Fruit fly (Drosophila melanogaster) whole organism, embryonic: ENCODE measurements around the gene Agpat1.

Experiments
- Asciz ChIP-seq: fragments of 200-800 bp; sonication (Bioruptor generic); optimal IDR thresholded peaks from 2 replicates; lab custom pipeline; 2017; ENCODE audit warnings: missing biosample characterization, mild to moderate bottlenecking, missing genetic modification characterization, missing genetic modification reagents
- CG10147 ChIP-seq: fragments of 200-800 bp; sonication (Bioruptor generic); optimal IDR thresholded peaks from 2 replicates; lab custom pipeline; 2019; ENCODE audit warnings: missing biosample characterization, mild to moderate bottlenecking, missing genetic modification characterization, moderate library complexity
- CG12071 ChIP-seq: fragments of 200-800 bp; sonication (Bioruptor generic); optimal IDR thresholded peaks from 3 replicates; lab custom pipeline; 2018; ENCODE audit warnings: missing biosample characterization, mild to moderate bottlenecking, missing genetic modification characterization
- CG12391 ChIP-seq: fragments of 200-800 bp; sonication (Bioruptor generic); optimal IDR thresholded peaks from 3 replicates; lab custom pipeline; 2018; ENCODE audit warnings: missing biosample characterization, mild to moderate bottlenecking, missing genetic modification characterization, moderate library complexity
- CG13123 ChIP-seq: fragments of 200-800 bp; sonication (Bioruptor generic); optimal IDR thresholded peaks from 2 replicates; lab custom pipeline; 2016; ENCODE audit warnings: missing biosample characterization, missing genetic modification characterization
- CG13296 ChIP-seq: fragments of 200-800 bp; sonication (Bioruptor generic); optimal IDR thresholded peaks from 3 replicates; lab custom pipeline; 2018; ENCODE audit warnings: missing biosample characterization, mild to moderate bottlenecking, missing genetic modification characterization
- CG13775 ChIP-seq: fragments of 200-800 bp; sonication (Bioruptor generic); optimal IDR thresholded peaks from 3 replicates; lab custom pipeline; 2017; ENCODE audit warnings: missing biosample characterization, mild to moderate bottlenecking, missing genetic modification characterization
- CG15073 ChIP-seq: fragments of 200-800 bp; sonication (Bioruptor generic); optimal IDR thresholded peaks from 2 replicates; lab custom pipeline; 2016; ENCODE audit warnings: missing biosample characterization, missing genetic modification characterization
- CG18619 ChIP-seq: fragments of 200-800 bp; sonication (Bioruptor generic); optimal IDR thresholded peaks from 3 replicates; lab custom pipeline; 2017; ENCODE audit warnings: missing biosample characterization, mild to moderate bottlenecking, missing genetic modification characterization
- CG18764 ChIP-seq: fragments of 200-800 bp; sonication (Bioruptor generic); optimal IDR thresholded peaks from 3 replicates; lab custom pipeline; 2016; ENCODE audit warnings: missing biosample characterization, missing genetic modification characterization
- CG2199 ChIP-seq: fragments of 200-800 bp; sonication (Bioruptor generic); IDR thresholded peaks from 3 replicates; pipeline ENCODE4 v1.3.6; 2022; ENCODE audit warnings: missing biosample characterization, missing genetic modification characterization
- CG32532 ChIP-seq: fragments of 200-800 bp; sonication (Bioruptor generic); IDR thresholded peaks from 2 replicates; pipeline ENCODE4 v1.3.6; 2022; ENCODE audit warnings: missing biosample characterization, missing genetic modification characterization
- CG3838 ChIP-seq: fragments of 200-800 bp; sonication (Bioruptor generic); optimal IDR thresholded peaks from 3 replicates; lab custom pipeline; 2016; ENCODE audit warnings: missing biosample characterization, missing genetic modification characterization
- CG3995 ChIP-seq: fragments of 200-800 bp; sonication (Bioruptor generic); optimal IDR thresholded peaks from 3 replicates; lab custom pipeline; 2016; ENCODE audit warnings: missing biosample characterization, missing genetic modification characterization
- CG7556 ChIP-seq: fragments of 200-800 bp; sonication (Bioruptor generic); optimal IDR thresholded peaks from 2 replicates; lab custom pipeline; 2017; ENCODE audit warnings: missing biosample characterization, mild to moderate bottlenecking, missing genetic modification characterization
- CG7963 ChIP-seq: fragments of 200-800 bp; sonication (Bioruptor generic); IDR thresholded peaks from 3 replicates; pipeline ENCODE4 v1.3.6; 2022; ENCODE audit warnings: missing biosample characterization, missing genetic modification characterization; ENCODE audit not compliant: partially characterized antibody
- CkIIα-i1 ChIP-seq: fragments of 200-800 bp; sonication (Bioruptor generic); IDR thresholded peaks from 2 replicates; pipeline ENCODE4 v1.3.6; 2022; ENCODE audit warnings: missing biosample characterization, missing genetic modification characterization
- CoRest ChIP-seq: fragments of 200-800 bp; sonication (Bioruptor generic); optimal IDR thresholded peaks from 3 replicates; lab custom pipeline; 2018; ENCODE audit warnings: missing biosample characterization, mild to moderate bottlenecking, missing genetic modification characterization, moderate library complexity
- Dbx ChIP-seq: fragments of 200-800 bp; sonication (Bioruptor generic); IDR thresholded peaks from 3 replicates; pipeline ENCODE4 v1.3.6; 2022; ENCODE audit warnings: missing biosample characterization, missing genetic modification characterization
- Drgx ChIP-seq: fragments of 200-800 bp; sonication (Bioruptor generic); IDR thresholded peaks from 2 replicates; pipeline ENCODE4 v1.3.6; 2022; ENCODE audit warnings: missing biosample characterization, missing genetic modification characterization
- Elba2 ChIP-seq: fragments of 200-800 bp; sonication (Bioruptor generic); optimal IDR thresholded peaks from 3 replicates; lab custom pipeline; 2016; ENCODE audit warnings: missing biosample characterization, missing genetic modification characterization
- Hmx ChIP-seq: fragments of 200-800 bp; sonication (Bioruptor generic); optimal IDR thresholded peaks from 2 replicates; lab custom pipeline; 2016; ENCODE audit warnings: missing biosample characterization, missing genetic modification characterization
- Lim3 ChIP-seq: fragments of 200-800 bp; sonication (Bioruptor generic); IDR thresholded peaks from 2 replicates; pipeline ENCODE4 v1.3.6; 2022; ENCODE audit warnings: missing biosample characterization, missing genetic modification characterization
- Neu2 ChIP-seq: fragments of 200-800 bp; sonication (Bioruptor generic); optimal IDR thresholded peaks from 3 replicates; lab custom pipeline; 2016; ENCODE audit warnings: missing biosample characterization, missing genetic modification characterization, borderline replicate concordance
- Nf-YB ChIP-seq: fragments of 200-800 bp; sonication (Bioruptor generic); optimal IDR thresholded peaks from 3 replicates; lab custom pipeline; 2019; ENCODE audit warnings: missing biosample characterization, mild to moderate bottlenecking, missing genetic modification characterization, moderate library complexity
- Optix ChIP-seq: fragments of 200-800 bp; sonication (Bioruptor generic); IDR thresholded peaks from 3 replicates; pipeline ENCODE4 v1.3.6; 2022; ENCODE audit warnings: missing biosample characterization, missing genetic modification characterization
- PHDP ChIP-seq: fragments of 200-800 bp; sonication (Bioruptor generic); optimal IDR thresholded peaks from 3 replicates; lab custom pipeline; 2018; ENCODE audit warnings: missing biosample characterization, mild to moderate bottlenecking, missing genetic modification characterization, moderate library complexity
- Rx ChIP-seq: fragments of 200-800 bp; sonication (Bioruptor generic); IDR thresholded peaks from 2 replicates; pipeline ENCODE4 v1.3.6; 2022; ENCODE audit warnings: missing biosample characterization, missing genetic modification characterization
- Ssrp ChIP-seq: fragments of 200-800 bp; sonication (Bioruptor generic); optimal IDR thresholded peaks from 2 replicates; lab custom pipeline; 2018; ENCODE audit warnings: missing biosample characterization, mild to moderate bottlenecking, missing genetic modification characterization, moderate library complexity
- Tbp ChIP-seq: fragments of >200 bp; optimal IDR thresholded peaks from 2 replicates; lab custom pipeline; 2018; ENCODE audit warnings: missing biosample characterization, missing genetic modification characterization
- Xbp1 ChIP-seq: fragments of 200-800 bp; sonication (Bioruptor generic); optimal IDR thresholded peaks from 3 replicates; lab custom pipeline; 2016; ENCODE audit warnings: missing biosample characterization, mild to moderate bottlenecking, missing genetic modification characterization
- ash1 ChIP-seq: fragments of 200-800 bp; sonication (Bioruptor generic); optimal IDR thresholded peaks from 2 replicates; lab custom pipeline; 2018; ENCODE audit warnings: missing biosample characterization, mild to moderate bottlenecking, missing genetic modification characterization
- chif ChIP-seq, 2 experiments: fragments of 200-800 bp; sonication (Bioruptor generic); optimal IDR thresholded peaks; 3 replicates each; lab custom pipeline; 2016; ENCODE audit warnings: missing biosample characterization in 2 of 2, missing genetic modification characterization in 2 of 2
- chinmo ChIP-seq: fragments of 200-800 bp; sonication (Bioruptor generic); IDR thresholded peaks from 4 replicates; pipeline ENCODE4 v1.3.6; 2022; ENCODE audit warnings: missing biosample characterization, missing genetic modification characterization; ENCODE audit not compliant: partially characterized antibody
- crol ChIP-seq: fragments of 200-800 bp; sonication (Bioruptor generic); IDR thresholded peaks from 2 replicates; pipeline ENCODE4 v1.3.6; 2022; ENCODE audit warnings: missing biosample characterization, missing genetic modification characterization
- dpn ChIP-seq, 2 experiments: fragments of 200-800 bp; sonication (Bioruptor generic); optimal IDR thresholded peaks; 3 replicates each; lab custom pipeline; 2016; ENCODE audit warnings: missing biosample characterization in 2 of 2, missing genetic modification characterization in 2 of 2
- dysf ChIP-seq: fragments of 200-800 bp; sonication (Bioruptor generic); IDR thresholded peaks from 3 replicates; pipeline ENCODE4 v1.3.6; 2022; ENCODE audit warnings: missing biosample characterization, missing genetic modification characterization
- ind ChIP-seq: fragments of 200-800 bp; sonication (Bioruptor generic); optimal IDR thresholded peaks from 3 replicates; lab custom pipeline; 2016; ENCODE audit warnings: missing biosample characterization, missing genetic modification characterization
- maf-S ChIP-seq: fragments of 200-800 bp; sonication (Bioruptor generic); optimal IDR thresholded peaks from 2 replicates; lab custom pipeline; 2016; ENCODE audit warnings: missing biosample characterization, missing genetic modification characterization
- p53 ChIP-seq: fragments of 200-800 bp; sonication (Bioruptor generic); optimal IDR thresholded peaks from 2 replicates; lab custom pipeline; 2016; ENCODE audit warnings: missing biosample characterization, missing genetic modification characterization
- phol ChIP-seq: fragments of 200-800 bp; sonication (Bioruptor generic); optimal IDR thresholded peaks from 3 replicates; lab custom pipeline; 2018; ENCODE audit warnings: missing biosample characterization, mild to moderate bottlenecking, missing genetic modification characterization, moderate library complexity
- pzg ChIP-seq: fragments of 200-800 bp; sonication (Bioruptor generic); optimal IDR thresholded peaks from 3 replicates; lab custom pipeline; 2018; ENCODE audit warnings: missing biosample characterization, mild to moderate bottlenecking, missing genetic modification characterization, moderate library complexity
- ranshi ChIP-seq: fragments of 200-800 bp; sonication (Bioruptor generic); IDR thresholded peaks from 2 replicates; pipeline ENCODE4 v1.3.6; 2022; ENCODE audit warnings: missing biosample characterization, missing genetic modification characterization
- repo ChIP-seq: fragments of 200-800 bp; sonication (Bioruptor generic); optimal IDR thresholded peaks from 2 replicates; lab custom pipeline; 2016; ENCODE audit warnings: missing biosample characterization, missing genetic modification characterization
- row ChIP-seq: fragments of 200-800 bp; sonication (Bioruptor generic); IDR thresholded peaks from 3 replicates; pipeline ENCODE4 v1.3.6; 2022; ENCODE audit warnings: missing biosample characterization, missing genetic modification characterization
- sima ChIP-seq: fragments of 200-800 bp; sonication (Bioruptor generic); optimal IDR thresholded peaks from 2 replicates; lab custom pipeline; 2016; ENCODE audit warnings: missing biosample characterization, missing genetic modification characterization
- ssp ChIP-seq: fragments of 200-800 bp; sonication (Bioruptor generic); IDR thresholded peaks from 2 replicates; pipeline ENCODE4 v1.3.6; 2022; ENCODE audit warnings: missing biosample characterization, missing genetic modification characterization
- ttk ChIP-seq: fragments of 200-800 bp; sonication (Bioruptor generic); IDR thresholded peaks from 2 replicates; pipeline ENCODE4 v2.1.2; 2022; ENCODE audit warnings: missing biosample characterization, missing genetic modification characterization

Gene Agpat1

DNA sequence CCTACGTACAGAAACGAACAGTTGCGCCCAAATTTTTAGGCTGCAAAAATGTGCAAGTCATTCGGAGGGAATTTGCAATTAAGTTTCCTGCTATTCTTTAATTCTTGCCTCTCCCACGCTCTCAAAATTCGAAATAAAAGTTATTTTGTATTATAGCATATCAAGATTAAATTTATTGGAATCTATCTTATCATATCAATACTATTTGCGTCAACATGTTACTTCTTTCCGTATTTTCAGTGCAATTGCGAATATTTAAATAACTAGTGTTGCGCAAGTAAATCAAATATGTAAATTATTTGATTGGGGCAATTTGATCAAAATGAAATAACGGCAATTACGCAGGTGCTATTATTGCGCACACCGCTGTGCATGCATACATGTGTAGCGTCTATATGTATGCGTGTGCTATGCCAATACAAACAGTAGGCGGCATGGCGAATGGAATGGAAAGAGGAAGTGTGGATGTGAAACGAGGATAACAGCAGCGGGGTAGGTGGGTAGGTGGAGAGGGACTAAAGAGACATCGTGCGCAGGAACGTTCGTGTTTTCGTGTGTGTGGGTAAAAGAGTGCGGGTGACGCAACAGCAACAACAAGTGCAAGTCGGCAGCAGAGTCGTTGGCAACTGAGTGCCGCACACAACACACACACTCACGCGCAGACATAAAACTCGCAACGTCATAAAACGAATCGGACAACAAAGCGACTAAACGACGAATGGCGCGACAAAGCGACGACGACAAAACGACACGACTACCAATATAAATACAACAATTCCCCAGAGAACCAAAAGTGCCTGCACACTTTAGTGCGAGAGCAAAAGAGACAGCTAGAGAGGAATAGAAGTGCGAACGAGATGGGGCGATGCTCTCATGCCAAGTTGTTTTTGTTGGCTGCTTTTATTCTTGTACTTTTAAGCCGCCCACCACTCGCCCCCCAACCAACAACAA, 29.3 kb upstream of the Agpat1 start (continued):
- peak; percentile 75 for TF ChIP-seq CG32532 (GFP tag; lab: Robert Waterston, UW)
- peak; percentile 38 for TF ChIP-seq Elba2 (GFP tag; lab: Kevin White, UChicago)
- TF ChIP-seq Dbx (GFP tag; lab: Robert Waterston, UW), result peak; percentile 67
- peak; percentile 99 for TF ChIP-seq crol (GFP tag; lab: Robert Waterston, UW)
- TF ChIP-seq ranshi (GFP tag; lab: Robert Waterston, UW), result peak; percentile 68; the same call in 1 of the 2 replicates
- peak; percentile 90 for TF ChIP-seq Hmx (GFP tag; lab: Kevin White, UChicago)
- peak; percentile 83 for TF ChIP-seq repo (GFP tag; lab: Kevin White, UChicago)
- TF ChIP-seq ind, result peak; percentile 93
- TF ChIP-seq CG7963 (GFP tag; lab: Robert Waterston, UW), result no peak
- no peak for TF ChIP-seq CkIIα-i1 (GFP tag; lab: Robert Waterston, UW)
- TF ChIP-seq ttk (GFP tag; lab: Robert Waterston, UW), result peak; percentile 68; the same call in 1 of the 2 replicates
- TF ChIP-seq dpn (GFP tag; optimal IDR thresholded peaks at IDR 0.05; lab: Kevin White, UChicago), result peak; percentile 93 to 95
- peak; percentile 73; the same call in 1 of the 3 replicates for TF ChIP-seq Optix (GFP tag; lab: Robert Waterston, UW)
- TF ChIP-seq CG13296, result peak; percentile 93
- TF ChIP-seq CoRest (tag; lab: Kevin White, UChicago), result peak; percentile 98
- TF ChIP-seq Nf-YB (GFP tag; lab: Kevin White, UChicago), result peak; percentile 82
- no peak for TF ChIP-seq Tbp
- peak; percentile 77 for TF ChIP-seq CG12071 (GFP tag; lab: Kevin White, UChicago)
- peak; percentile 83 for TF ChIP-seq sima (GFP tag; lab: Kevin White, UChicago)
- peak; percentile 89 for TF ChIP-seq Asciz (GFP tag; lab: Kevin White, UChicago)
- peak; percentile 93 for TF ChIP-seq PHDP (tag; lab: Kevin White, UChicago)
- TF ChIP-seq Neu2, result peak; percentile 42
- peak; percentile 73 for TF ChIP-seq ssp (GFP tag; lab: Robert Waterston, UW)
- TF ChIP-seq CG13123 (GFP tag; lab: Kevin White, UChicago), result peak; percentile 89
- peak; percentile 98 for TF ChIP-seq CG7556 (GFP tag; lab: Kevin White, UChicago)
- peak; percentile 88 to 93 for TF ChIP-seq chif (GFP tag; optimal IDR thresholded peaks at IDR 0.05; lab: Kevin White, UChicago)
- no peak for TF ChIP-seq pzg
- TF ChIP-seq CG10147, result peak; percentile 94
- TF ChIP-seq Rx (GFP tag; lab: Robert Waterston, UW), result peak; percentile 54
- peak; percentile 78 for TF ChIP-seq CG3995 (GFP tag; lab: Kevin White, UChicago)
- TF ChIP-seq CG12391 (tag; lab: Kevin White, UChicago), result peak; percentile 95
- TF ChIP-seq CG18619, result peak; percentile 96
- TF ChIP-seq ash1 (GFP tag; lab: Kevin White, UChicago), result no peak
- 0 out of 2 replicates have a peak, but pooled peaks have one; percentile 22 for TF ChIP-seq Lim3 (GFP tag; lab: Robert Waterston, UW)
- TF ChIP-seq CG2199 (GFP tag; lab: Robert Waterston, UW), result peak; percentile 77; the same call in 1 of the 3 replicates
- peak; percentile 90 for TF ChIP-seq maf-S (GFP tag; lab: Kevin White, UChicago)
- peak; percentile 21 for TF ChIP-seq Drgx (GFP tag; lab: Robert Waterston, UW)
- peak; percentile 91 for TF ChIP-seq dysf
- TF ChIP-seq row (GFP tag; lab: Robert Waterston, UW), result peak; percentile 88
- peak; percentile 87 for TF ChIP-seq CG18764 (GFP tag; lab: Kevin White, UChicago)
- peak; percentile 98 for TF ChIP-seq CG13775
- peak; percentile 77 for TF ChIP-seq CG3838 (GFP tag; lab: Kevin White, UChicago)
- TF ChIP-seq Ssrp (tag; lab: Kevin White, UChicago), result peak; percentile 96
- TF ChIP-seq CG15073 (GFP tag; lab: Kevin White, UChicago), result peak; percentile 69
- TF ChIP-seq chinmo (GFP tag; lab: Robert Waterston, UW), result peak; percentile 97
- TF ChIP-seq Xbp1 (GFP tag; lab: Kevin White, UChicago), result peak; percentile 94
- peak; percentile 97 for TF ChIP-seq p53 (GFP tag; lab: Kevin White, UChicago)
- peak; percentile 96 for TF ChIP-seq phol (tag; lab: Kevin White, UChicago)
